Worm (Caenorhabditis elegans) whole organism, L4/young adult: ENCODE results near the gene srr-6.

Experiments used
- W03F9.2 ChIP-seq: fragments of 150-350 bp; optimal IDR thresholded peaks from 2 replicates; lab custom pipeline; 2014; ENCODE audit warnings: missing biosample characterization, missing genetic modification characterization
- dao-5 ChIP-seq: sonication (generic microtip); optimal IDR thresholded peaks from 2 replicates; lab custom pipeline; 2016; ENCODE audit warnings: missing genotype, missing genetic modification characterization, moderate library complexity, missing compliant biosample characterization
- him-1 ChIP-seq: sonication (generic microtip); optimal IDR thresholded peaks from 2 replicates; lab custom pipeline; 2016; ENCODE audit warnings: missing genotype, missing genetic modification reagents, missing genetic modification characterization, missing compliant biosample characterization

srr-6 gene

ce11 chrV:4980094-4980493 is 32.5 kb upstream of the srr-6 start:
- TF ChIP-seq W03F9.2 (tag; lab: Kevin White, UChicago) (no peak), him-1 (tag; lab: Kevin White, UChicago) (no peak), dao-5 (no peak)

ce11 chrV:4980873-4981272 is 31.7 kb upstream of the srr-6 start, which contains the start of gene srsx-12:
srsx-12 (minus strand) TSS chrV:4980973.
- TF ChIP-seq W03F9.2 (tag; lab: Kevin White, UChicago) = no peak
- TF ChIP-seq dao-5 = no peak
- TF ChIP-seq him-1 (tag; lab: Kevin White, UChicago) = no peak

DNA sequence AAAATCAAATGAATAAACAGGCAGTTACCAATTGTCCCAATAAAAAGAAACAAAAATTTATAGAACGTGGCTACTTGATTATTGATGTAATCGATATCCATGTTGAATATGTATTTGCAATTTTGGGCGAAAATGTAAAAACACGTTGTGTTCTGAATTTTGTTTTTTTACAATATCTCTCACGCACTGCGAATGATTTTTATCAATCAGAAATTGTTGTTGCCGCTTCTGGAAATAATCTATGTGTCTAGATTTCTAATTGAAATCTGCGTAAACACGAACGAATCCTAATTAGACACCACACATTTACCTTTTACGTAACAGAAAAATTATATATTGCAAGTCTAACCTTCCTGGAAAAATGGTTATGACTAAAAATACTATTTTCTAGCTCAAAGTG is 29.5 kb upstream of the srr-6 start, which contains the start of gene srsx-13:
Gene srsx-13, minus strand, starts transcription at position 101 of the 400 bp plus-strand sequence.
- TF ChIP-seq W03F9.2 (tag; lab: Kevin White, UChicago) (no peak), dao-5 (no peak), him-1 (tag; lab: Kevin White, UChicago) (no peak)

- TF ChIP-seq dao-5 = no peak
- no peak for TF ChIP-seq him-1 (tag; lab: Kevin White, UChicago)
- no peak for TF ChIP-seq W03F9.2 (tag; lab: Kevin White, UChicago)
Measured at ce11 chrV:4987097-4987496, 25.5 kb upstream of the srr-6 start, which contains the start of gene ncx-8. ncx-8 (minus strand) TSS chrV:4987197.

ce11 chrV:4995155-4995554 is 17.4 kb upstream of the srr-6 start, which contains the start of gene ncx-9:
ncx-9 (minus strand) TSS chrV:4995255.
- TF ChIP-seq dao-5 (no peak), W03F9.2 (tag; lab: Kevin White, UChicago) (no peak), him-1 (tag; lab: Kevin White, UChicago) (no peak)

DNA sequence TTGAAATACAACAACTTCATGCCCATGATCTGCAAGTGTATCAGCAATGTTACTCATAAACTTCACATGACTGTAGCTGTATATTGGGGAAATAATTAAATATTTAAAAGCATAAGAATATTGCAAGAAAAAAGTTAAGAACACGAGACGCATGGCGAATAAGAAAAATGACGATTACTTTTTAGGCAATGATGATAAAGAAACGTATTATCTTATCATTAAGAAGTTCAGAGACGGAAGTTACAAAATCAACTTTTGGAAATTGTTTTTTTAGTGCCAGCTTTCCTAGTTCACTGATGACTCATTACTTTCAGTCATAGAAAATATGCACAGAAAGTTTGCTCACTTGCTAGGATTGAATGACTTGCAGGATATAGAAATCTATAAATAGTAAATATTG is 12.2 kb upstream of the srr-6 start, which contains the start of gene ugt-7:
Gene ugt-7, minus strand, starts transcription at position 161 of the 400 bp plus-strand sequence.
- TF ChIP-seq him-1 (tag; lab: Kevin White, UChicago) (no peak), W03F9.2 (tag; lab: Kevin White, UChicago) (no peak), dao-5 (no peak)

DNA sequence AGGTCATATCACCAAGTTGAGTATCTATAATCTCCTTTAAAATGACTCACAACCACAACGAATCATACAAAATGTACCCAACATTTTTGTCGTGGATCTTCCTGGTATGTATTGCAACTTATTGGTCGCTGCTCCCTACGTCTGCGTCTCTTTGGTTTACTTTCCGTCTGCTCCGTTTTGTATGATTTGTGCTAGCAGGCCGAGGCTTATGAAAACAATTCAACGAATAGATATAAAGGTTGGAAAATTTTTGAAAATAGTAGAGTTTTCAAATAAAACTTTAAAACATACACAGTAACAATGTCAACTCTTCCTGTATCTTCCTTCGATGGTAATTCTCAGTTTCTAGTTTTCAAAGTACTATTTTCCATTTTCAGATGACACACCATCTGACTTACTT is 11.2 kb upstream of the srr-6 start, which contains the start of gene srr-8:
Gene srr-8, plus strand, starts transcription at position 301 of the 400 bp plus-strand sequence.
- TF ChIP-seq him-1 (tag; lab: Kevin White, UChicago) = no peak
- TF ChIP-seq W03F9.2 (tag; lab: Kevin White, UChicago) = no peak
- no peak for TF ChIP-seq dao-5

DNA sequence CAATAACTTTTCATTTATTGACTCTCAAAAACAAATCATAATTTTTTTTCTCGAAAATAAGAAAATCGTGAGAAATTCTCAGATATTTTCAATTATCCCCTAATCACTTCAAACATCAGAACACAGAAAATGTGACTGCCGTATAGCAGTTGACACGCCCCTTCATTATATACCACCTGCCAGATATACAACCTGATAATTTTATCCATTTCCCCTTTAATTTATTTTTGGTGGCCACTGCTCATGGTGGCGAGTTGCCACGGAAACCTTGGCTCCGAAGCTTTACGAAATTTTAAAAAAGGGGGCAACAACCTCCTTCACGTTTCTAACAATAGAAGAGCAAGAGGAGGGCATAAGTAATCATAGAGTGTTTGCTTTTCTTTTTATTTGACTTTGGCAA is 4.1 kb downstream of the srr-6 start:
- TF ChIP-seq dao-5 (no peak), him-1 (tag; lab: Kevin White, UChicago) (no peak), W03F9.2 (tag; lab: Kevin White, UChicago) (no peak)

DNA sequence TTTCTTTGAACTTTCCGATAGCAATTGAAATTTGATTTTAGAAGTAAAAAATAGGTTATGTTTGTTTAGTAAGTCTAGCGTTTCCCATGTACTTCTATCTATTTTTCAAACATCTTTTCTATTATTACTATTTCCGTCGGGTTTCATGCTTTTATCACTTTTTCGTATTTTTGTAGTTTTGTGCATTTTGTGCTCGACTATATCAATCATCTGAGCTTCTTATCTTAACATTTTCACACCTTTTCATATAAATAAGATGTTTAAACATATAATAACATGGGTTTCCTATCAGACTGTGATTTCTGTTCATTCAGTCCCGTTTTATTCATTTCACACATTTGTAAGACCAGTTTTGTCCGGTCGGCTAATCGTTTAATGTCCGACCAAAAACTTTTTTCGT is 5.5 kb downstream of the srr-6 start:
- TF ChIP-seq dao-5 (no peak), him-1 (tag; lab: Kevin White, UChicago) (no peak), W03F9.2 (tag; lab: Kevin White, UChicago) (no peak)

ce11 chrV:5018810-5019274 is 6.2 kb downstream of the srr-6 start, which contains the start of gene srr-4:
srr-4 (plus strand) TSS chrV:5019224.
- TF ChIP-seq W03F9.2 (tag; lab: Kevin White, UChicago) (no peak), him-1 (tag; lab: Kevin White, UChicago) (no peak), dao-5 (no peak)

DNA sequence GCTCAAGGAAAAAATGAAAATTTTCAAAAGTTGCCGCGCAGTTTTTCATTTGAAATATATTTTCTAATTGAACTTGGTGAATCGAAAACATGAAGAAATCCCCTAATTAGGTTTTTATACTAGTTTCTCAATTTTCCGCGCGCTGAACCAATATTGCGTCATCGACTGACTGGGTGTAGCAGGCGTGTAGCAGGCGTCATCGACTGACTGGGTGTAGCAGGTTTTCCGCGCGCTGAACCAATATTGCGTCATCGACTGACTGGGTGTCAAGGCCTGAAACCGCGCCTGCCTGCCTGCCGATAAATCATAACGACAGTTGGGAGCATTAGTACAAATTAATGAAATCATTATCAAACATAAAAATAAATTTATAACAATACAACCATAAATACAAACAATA is 10.8 kb downstream of the srr-6 start:
- no peak for TF ChIP-seq W03F9.2 (tag; lab: Kevin White, UChicago)
- TF ChIP-seq dao-5 = no peak
- no peak for TF ChIP-seq him-1 (tag; lab: Kevin White, UChicago)

- TF ChIP-seq dao-5 = no peak
- TF ChIP-seq him-1 (tag; lab: Kevin White, UChicago) = no peak
- no peak for TF ChIP-seq W03F9.2 (tag; lab: Kevin White, UChicago)
Measured at ce11 chrV:5026438-5026837, 13.8 kb downstream of the srr-6 start.

ce11 chrV:5027640-5028039 is 15.0 kb downstream of the srr-6 start, which contains the start of gene cpt-4:
cpt-4 (minus strand) TSS chrV:5027723.
- TF ChIP-seq him-1 (tag; lab: Kevin White, UChicago) (no peak), W03F9.2 (tag; lab: Kevin White, UChicago) (no peak), dao-5 (no peak)

DNA sequence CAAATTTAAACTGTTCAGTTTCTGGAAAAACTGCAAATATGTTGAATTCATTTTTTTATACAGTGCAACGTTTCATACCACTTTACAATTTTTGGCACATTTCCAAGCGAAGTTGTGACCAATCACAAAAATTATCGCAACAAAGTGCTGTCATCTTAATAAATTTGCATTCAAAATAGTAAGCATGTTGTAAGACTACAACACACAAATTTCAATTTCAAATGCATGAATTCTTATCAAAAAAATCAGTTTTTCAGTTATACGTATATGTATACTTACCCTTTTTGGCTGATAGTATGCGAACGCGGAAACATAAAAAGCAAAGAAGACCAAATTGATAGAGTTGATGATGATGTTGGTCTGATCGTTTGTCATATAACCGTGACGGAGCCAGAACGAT is 17.6 kb downstream of the srr-6 start:
- TF ChIP-seq him-1 (tag; lab: Kevin White, UChicago) (no peak), W03F9.2 (tag; lab: Kevin White, UChicago) (no peak), dao-5 (no peak)

DNA sequence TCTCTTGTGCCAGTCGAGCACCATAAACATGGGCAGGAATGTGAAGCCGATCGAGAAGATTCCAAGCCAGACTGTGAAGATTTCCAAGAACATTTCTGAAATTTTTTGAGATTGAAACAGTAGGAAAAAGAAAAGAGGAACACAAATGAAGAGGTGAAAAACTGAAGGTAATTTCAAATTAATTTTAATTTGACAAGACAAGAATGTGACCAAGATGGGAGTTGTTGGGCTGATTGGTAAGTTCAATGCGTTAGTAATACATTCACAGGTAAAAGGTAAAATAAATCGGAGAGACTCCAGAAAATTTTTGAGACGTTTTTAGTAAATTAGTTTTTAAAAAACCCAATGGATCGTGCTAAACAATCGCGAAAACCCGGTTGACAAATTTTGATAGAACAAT is 18.1 kb downstream of the srr-6 start, which contains the start of gene swt-7:
Gene swt-7, minus strand, starts transcription at position 101 of the 400 bp plus-strand sequence.
- TF ChIP-seq dao-5 = no peak
